Fruit fly (Drosophila melanogaster) S2 (cell line): ENCODE measurements around the gene Acbp3.

ENCODE experiments used
- CG8478 ChIP-seq: fragments of >200 bp; optimal IDR thresholded peaks from 2 replicates; lab custom pipeline; 2018
- CTCF ChIP-seq, 2 experiments: fragments of >200 bp; optimal IDR thresholded peaks; 2 replicates each; lab custom pipeline; 2018

dm6 chr3L:7151521-7152465, 21.1 kb downstream of the Acbp3 start:
- no peak for TF ChIP-seq CG8478 (lab: Kevin White, UChicago)
- no peak for TF ChIP-seq CTCF (optimal IDR thresholded peaks at IDR 0.05; lab: Kevin White, UChicago)
